Worm (Caenorhabditis elegans) whole organism, dauer: ENCODE results near the gene ZK105.5.

Experiments
- unc-62 ChIP-seq: sonication (generic microtip); optimal IDR thresholded peaks from 2 replicates; lab custom pipeline; 2017; ENCODE audit warnings: missing biosample characterization, missing genetic modification reagents, missing genetic modification characterization

Gene ZK105.5

ce11 chrV:7690637-7691036, 26.9 kb downstream of the ZK105.5 start:
- TF ChIP-seq unc-62 (GFP tag; lab: Kevin White, UChicago), result no peak

- no peak for TF ChIP-seq unc-62 (GFP tag; lab: Kevin White, UChicago)
These were observed 27.6 kb downstream of the ZK105.5 start, which contains the start of gene C12D5.9 for ce11 chrV:7689888-7690287. C12D5.9 (minus strand) TSS chrV:7689988.

- no peak for TF ChIP-seq unc-62 (GFP tag; lab: Kevin White, UChicago)
These were observed 31.3 kb downstream of the ZK105.5 start, which contains the start of the genes nhr-94 and nhr-152 for ce11 chrV:7686189-7686588. nhr-94 (minus strand) TSS chrV:7686335. nhr-152 (plus strand) TSS chrV:7686350.

ce11 chrV:7683907-7684655, 33.4 kb downstream of the ZK105.5 start, which contains the start of gene sre-11:
sre-11 (minus strand) TSS chrV:7683957.
- TF ChIP-seq unc-62 (GFP tag; lab: Kevin White, UChicago), result no peak

- TF ChIP-seq unc-62 (GFP tag; lab: Kevin White, UChicago), result no peak
These were observed 36.1 kb downstream of the ZK105.5 start, which contains the start of gene cyp-33A1 for ce11 chrV:7681388-7681787. cyp-33A1 (minus strand) TSS chrV:7681459.

- no peak for TF ChIP-seq unc-62 (GFP tag; lab: Kevin White, UChicago)
These were observed 41.6 kb downstream of the ZK105.5 start, which contains the start of gene C12D5.3 for ce11 chrV:7675904-7676303. C12D5.3 (plus strand) TSS chrV:7676204.

- no peak for TF ChIP-seq unc-62 (GFP tag; lab: Kevin White, UChicago)
These were observed 45.3 kb downstream of the ZK105.5 start, which contains the start of gene C12D5.4 for ce11 chrV:7672258-7672657. C12D5.4 (plus strand) TSS chrV:7672558.

ce11 chrV:7667940-7668339, 49.6 kb downstream of the ZK105.5 start, which contains the start of gene C12D5.5:
C12D5.5 (plus strand) TSS chrV:7668240.
- TF ChIP-seq unc-62 (GFP tag; lab: Kevin White, UChicago), result no peak
